Worm (Caenorhabditis elegans) whole organism, L1 larva: ENCODE measurements around the gene Y4C6B.7.

ENCODE experiments used
- C16A3.4 ChIP-seq: fragments of 150-350 bp; optimal IDR thresholded peaks from 2 replicates; lab custom pipeline; 2014; ENCODE audit warnings: missing biosample characterization, missing genetic modification characterization
- Y116A8C.19 ChIP-seq: sonication (generic microtip); optimal IDR thresholded peaks from 2 replicates; lab custom pipeline; 2016; ENCODE audit warnings: missing compliant biosample characterization, missing genetic modification characterization, borderline replicate concordance
- ama-1 ChIP-seq: fragments of 150-350 bp; optimal IDR thresholded peaks from 2 replicates; lab custom pipeline; 2014
- ces-1 ChIP-seq: fragments of 150-350 bp; optimal IDR thresholded peaks from 2 replicates; lab custom pipeline; 2014; ENCODE audit warnings: missing biosample characterization, missing genetic modification reagents, missing genetic modification characterization
- lin-39 ChIP-seq: fragments of 150-350 bp; optimal IDR thresholded peaks from 2 replicates; lab custom pipeline; 2014; ENCODE audit warnings: missing biosample characterization, missing genetic modification reagents, missing genetic modification characterization
- nhr-12 ChIP-seq: sonication (generic microtip); optimal IDR thresholded peaks from 2 replicates; lab custom pipeline; 2017; ENCODE audit warnings: missing biosample characterization, missing genetic modification characterization
- nhr-77 ChIP-seq: fragments of 150-350 bp; optimal IDR thresholded peaks from 2 replicates; lab custom pipeline; 2014; ENCODE audit warnings: missing biosample characterization, missing genetic modification characterization
- skn-1 ChIP-seq: fragments of 150-350 bp; optimal IDR thresholded peaks from 2 replicates; lab custom pipeline; 2014; ENCODE audit warnings: missing biosample characterization, missing genetic modification characterization
- snpc-4 ChIP-seq: fragments of 150-350 bp; optimal IDR thresholded peaks from 2 replicates; lab custom pipeline; 2014; ENCODE audit warnings: missing biosample characterization, missing genetic modification characterization
- sptf-1 ChIP-seq: fragments of 150-350 bp; optimal IDR thresholded peaks from 2 replicates; lab custom pipeline; 2014; ENCODE audit warnings: missing biosample characterization, missing genetic modification characterization
- xbp-1 ChIP-seq: sonication (generic microtip); optimal IDR thresholded peaks from 2 replicates; lab custom pipeline; 2016; ENCODE audit warnings: missing genetic modification characterization, missing compliant biosample characterization
- ztf-11 ChIP-seq, 2 experiments: sonication (generic microtip); optimal IDR thresholded peaks; 2 replicates each; lab custom pipeline; 2016 to 2017; ENCODE audit warnings: missing genetic modification characterization in 2 of 2, missing biosample characterization in 1 of 2, missing compliant biosample characterization in 1 of 2

ce11 chrIV:5382609-5383008 is 29.3 kb upstream of the Y4C6B.7 start, which contains the start of gene F41H10.1:
- TF ChIP-seq ztf-11 (tag; optimal IDR thresholded peaks at IDR 0.05; lab: Kevin White, UChicago) (no peak), ces-1 (GFP tag; lab: Kevin White, UChicago) (no peak), lin-39 (tag; lab: Kevin White, UChicago) (no peak), skn-1 (tag; lab: Kevin White, UChicago) (no peak), C16A3.4 (tag; lab: Kevin White, UChicago) (no peak), nhr-12 (tag; lab: Kevin White, UChicago) (no peak), snpc-4 (no peak), ama-1 (lab: Kevin White, UChicago) (no peak), xbp-1 (tag; lab: Kevin White, UChicago) (no peak), Y116A8C.19 (tag; lab: Kevin White, UChicago) (no peak), sptf-1 (tag; lab: Kevin White, UChicago) (no peak), nhr-77 (tag; lab: Kevin White, UChicago) (no peak)
